Fruit fly (Drosophila melanogaster) whole organism, wandering third instar larva: ENCODE measurements around the gene Act88F.

ENCODE experiments used
- CG32264 ChIP-seq: fragments of 200-800 bp; sonication (Bioruptor generic); optimal IDR thresholded peaks from 2 replicates; lab custom pipeline; 2016; ENCODE audit warnings: missing biosample characterization, missing genetic modification characterization
- CG9705 ChIP-seq: fragments of 200-800 bp; sonication (Bioruptor generic); optimal IDR thresholded peaks from 2 replicates; lab custom pipeline; 2018; ENCODE audit warnings: missing biosample characterization, mild to moderate bottlenecking, missing genetic modification characterization
- CrebA ChIP-seq: fragments of 200-800 bp; sonication (Bioruptor generic); optimal IDR thresholded peaks from 2 replicates; lab custom pipeline; 2016; ENCODE audit warnings: missing biosample characterization, mild to moderate bottlenecking, missing genetic modification characterization, borderline replicate concordance
- Dfd ChIP-seq: fragments of >200 bp; optimal IDR thresholded peaks from 2 replicates; lab custom pipeline; 2017; ENCODE audit warnings: missing biosample characterization, missing genetic modification characterization
- Dif ChIP-seq: fragments of 200-275, 200-300 bp; sonication (Bioruptor generic); optimal IDR thresholded peaks from 2 replicates; lab custom pipeline; 2018; ENCODE audit warnings: missing biosample characterization, missing genetic modification characterization; ENCODE audit not compliant: partially characterized antibody
- HLH106 ChIP-seq: fragments of 200-800 bp; optimal IDR thresholded peaks from 3 replicates; lab custom pipeline; 2019; ENCODE audit warnings: missing biosample characterization, mild to moderate bottlenecking, missing genetic modification characterization, moderate library complexity
- Hr78 ChIP-seq: fragments of >200 bp; optimal IDR thresholded peaks from 2 replicates; lab custom pipeline; 2017; ENCODE audit warnings: missing biosample characterization, missing genetic modification characterization
- Hr83 ChIP-seq: fragments of 200-300 bp; sonication (Bioruptor generic); optimal IDR thresholded peaks from 2 replicates; lab custom pipeline; 2016; ENCODE audit warnings: missing biosample characterization, mild to moderate bottlenecking, missing genetic modification characterization, moderate library complexity; ENCODE audit not compliant: poor library complexity, severe bottlenecking
- Jra ChIP-seq: sonication (Bioruptor generic); optimal IDR thresholded peaks from 2 replicates; lab custom pipeline; 2016; ENCODE audit warnings: missing biosample characterization, missing genetic modification characterization
- Mio ChIP-seq: sonication (Bioruptor generic); optimal IDR thresholded peaks from 2 replicates; lab custom pipeline; 2016; ENCODE audit warnings: missing biosample characterization, missing genetic modification characterization
- Myc ChIP-seq: fragments of >200 bp; optimal IDR thresholded peaks from 2 replicates; lab custom pipeline; 2017
- N ChIP-seq: fragments of >200 bp; optimal IDR thresholded peaks from 2 replicates; lab custom pipeline; 2018; ENCODE audit warnings: missing biosample characterization, missing external identifiers, missing genetic modification characterization
- OdsH ChIP-seq: fragments of 200-800 bp; sonication (Bioruptor generic); optimal IDR thresholded peaks from 2 replicates; lab custom pipeline; 2016; ENCODE audit warnings: missing biosample characterization, mild to moderate bottlenecking, missing genetic modification characterization
- Rel ChIP-seq, 2 experiments: fragments of 200-800 bp; sonication (Bioruptor generic) in 1 of 2; optimal IDR thresholded peaks; 2 replicates in 1 of 2; 3 replicates in 1 of 2; lab custom pipeline; 2016 to 2019; ENCODE audit warnings: mild to moderate bottlenecking in 2 of 2, missing biosample characterization in 2 of 2, missing genetic modification characterization in 2 of 2, moderate library complexity in 1 of 2
- br ChIP-seq: fragments of 200-800 bp; sonication (Bioruptor generic); optimal IDR thresholded peaks from 2 replicates; lab custom pipeline; 2016; ENCODE audit warnings: missing biosample characterization, missing genetic modification characterization
- brk ChIP-seq: fragments of 200-800 bp; sonication (Bioruptor generic); optimal IDR thresholded peaks from 2 replicates; lab custom pipeline; 2016; ENCODE audit warnings: missing biosample characterization, mild to moderate bottlenecking, missing genetic modification characterization
- dl ChIP-seq, 2 experiments: fragments of 175-275, 200-275 bp in 1 of 2; fragments of 200-275 bp in 1 of 2; sonication (Bioruptor generic); optimal IDR thresholded peaks; lab custom pipeline; 2018; ENCODE audit warnings: mild to moderate bottlenecking in 2 of 2, missing biosample characterization in 2 of 2, missing genetic modification characterization in 2 of 2, moderate library complexity in 2 of 2; ENCODE audit not compliant: partially characterized antibody in 2 of 2, insufficient read depth in 1 of 2
- dmrt93B ChIP-seq: fragments of 200-800 bp; sonication (Bioruptor generic); optimal IDR thresholded peaks from 2 replicates; lab custom pipeline; 2018; ENCODE audit warnings: missing biosample characterization, mild to moderate bottlenecking, missing genetic modification characterization
- dsf ChIP-seq: sonication (Bioruptor generic); optimal IDR thresholded peaks from 2 replicates; lab custom pipeline; 2016; ENCODE audit warnings: missing biosample characterization, missing genetic modification characterization, borderline replicate concordance
- ey ChIP-seq: fragments of 200-800 bp; sonication (Bioruptor generic); optimal IDR thresholded peaks from 2 replicates; lab custom pipeline; 2016; ENCODE audit warnings: missing biosample characterization, missing genetic modification characterization
- foxo ChIP-seq, 2 experiments: fragments of 200-800 bp; sonication (Bioruptor generic); optimal IDR thresholded peaks; 2 replicates in 1 of 2; 3 replicates in 1 of 2; lab custom pipeline; 2016 to 2017; ENCODE audit warnings: missing biosample characterization in 2 of 2, missing genetic modification characterization in 2 of 2
- fru ChIP-seq: fragments of 200-800 bp; sonication (Bioruptor generic); optimal IDR thresholded peaks from 3 replicates; lab custom pipeline; 2016; ENCODE audit warnings: missing biosample characterization, mild to moderate bottlenecking, missing genetic modification characterization
- h ChIP-seq: fragments of 200-800 bp; sonication (Bioruptor generic); optimal IDR thresholded peaks from 3 replicates; lab custom pipeline; 2016; ENCODE audit warnings: missing biosample characterization, mild to moderate bottlenecking, missing genetic modification characterization
- jim ChIP-seq: fragments of 175-275, 200-325 bp; sonication (Bioruptor generic); optimal IDR thresholded peaks from 2 replicates; lab custom pipeline; 2016; ENCODE audit warnings: missing biosample characterization, mild to moderate bottlenecking, missing genetic modification characterization
- lola ChIP-seq: fragments of >200 bp; optimal IDR thresholded peaks from 2 replicates; lab custom pipeline; 2017; ENCODE audit warnings: missing biosample characterization, missing genetic modification characterization
- pan ChIP-seq: fragments of >200 bp; optimal IDR thresholded peaks from 2 replicates; lab custom pipeline; 2017
- psq ChIP-seq: fragments of 200-800 bp; sonication (Bioruptor generic); optimal IDR thresholded peaks from 3 replicates; lab custom pipeline; 2017; ENCODE audit warnings: missing biosample characterization, mild to moderate bottlenecking, missing genetic modification characterization, moderate library complexity
- rgr ChIP-seq: fragments of 200-800 bp; sonication (Bioruptor generic); optimal IDR thresholded peaks from 3 replicates; lab custom pipeline; 2016; ENCODE audit warnings: missing biosample characterization, mild to moderate bottlenecking, missing genetic modification characterization
- sv ChIP-seq: fragments of 200-800 bp; sonication (Bioruptor generic); optimal IDR thresholded peaks from 3 replicates; lab custom pipeline; 2016; ENCODE audit warnings: missing biosample characterization, missing genetic modification characterization
- usp ChIP-seq: fragments of >200 bp; optimal IDR thresholded peaks from 2 replicates; lab custom pipeline; 2017; ENCODE audit warnings: missing biosample characterization, missing genetic modification characterization
- woc ChIP-seq: sonication (Bioruptor generic); optimal IDR thresholded peaks from 2 replicates; lab custom pipeline; 2016; ENCODE audit warnings: missing biosample characterization, mild to moderate bottlenecking, missing genetic modification characterization

The Act88F gene

DNA sequence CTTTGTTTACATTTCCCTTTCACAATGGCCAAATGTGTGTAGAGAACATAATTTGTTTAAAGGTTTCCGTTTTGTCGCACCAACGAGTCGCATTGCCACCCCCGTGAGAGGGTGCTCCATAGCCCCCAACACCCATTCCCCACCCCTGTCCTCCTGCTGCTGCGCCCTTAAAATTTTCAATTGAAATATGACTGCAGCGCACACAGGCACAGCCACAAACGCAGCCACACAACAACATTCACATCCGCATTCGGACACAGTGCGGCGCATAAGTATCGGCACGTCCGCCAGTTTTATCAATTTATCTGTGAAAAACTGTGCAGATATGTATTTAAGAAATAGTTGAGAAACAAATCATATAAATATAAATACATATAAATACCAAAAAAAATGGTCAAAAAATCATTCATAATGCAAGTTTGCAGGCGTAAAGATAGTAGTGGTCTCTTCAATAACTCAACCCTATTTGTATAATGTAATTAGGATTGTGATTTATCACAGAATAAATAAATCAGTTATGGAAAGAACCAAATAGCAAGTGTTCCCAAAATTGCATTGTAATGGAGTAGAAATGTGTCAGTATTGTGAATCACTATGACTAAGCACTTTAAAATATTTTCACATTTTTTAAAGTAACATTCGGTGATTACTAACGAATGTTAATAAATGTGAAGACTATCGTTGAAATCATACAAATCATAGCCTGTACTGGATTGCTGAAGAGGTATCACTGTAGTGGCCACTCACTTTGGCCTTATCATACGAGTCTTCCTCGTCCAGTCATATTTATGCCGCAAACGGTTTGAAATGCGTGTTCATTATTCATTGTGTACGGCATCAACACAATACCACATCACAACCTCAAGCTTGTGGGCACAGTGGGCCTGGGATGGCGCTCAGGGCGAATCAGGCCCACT, 29.7 kb upstream of the Act88F start:
- TF ChIP-seq foxo (GFP tag; optimal IDR thresholded peaks at IDR 0.05; lab: Kevin White, UChicago) (peak in 1 of 2 experiments; percentile 40), HLH106 (tag; lab: Kevin White, UChicago) (peak; percentile 31), psq (GFP tag; lab: Kevin White, UChicago) (peak; percentile 24), Hr83 (GFP tag; lab: Kevin White, UChicago) (no peak)

dm6 chr3R:15410689-15411587, 28.8 kb upstream of the Act88F start:
- TF ChIP-seq brk (GFP tag; lab: Kevin White, UChicago) (no peak), Jra (GFP tag; lab: Kevin White, UChicago) (peak; percentile 30), foxo (GFP tag; optimal IDR thresholded peaks at IDR 0.05; lab: Kevin White, UChicago) (no peak), dsf (GFP tag; lab: Kevin White, UChicago) (no peak), h (no peak), Hr78 (GFP tag; lab: Kevin White, UChicago) (no peak), jim (no peak), HLH106 (tag; lab: Kevin White, UChicago) (no peak)

dm6 chr3R:15414936-15415601, 24.7 kb upstream of the Act88F start:
- TF ChIP-seq Dfd (peak; percentile 81), dl (GFP tag; optimal IDR thresholded peaks at IDR 0.05; lab: Kevin White, UChicago; ENCODE audit: insufficient read depth in 1 of 2, partially characterized antibody in 2 of 2) (no peak)

dm6 chr3R:15417761-15418754, 21.7 kb upstream of the Act88F start:
- TF ChIP-seq fru (GFP tag; lab: Kevin White, UChicago), result peak; percentile 49
- TF ChIP-seq dl (GFP tag; optimal IDR thresholded peaks at IDR 0.05; lab: Kevin White, UChicago; ENCODE audit: insufficient read depth in 1 of 2, partially characterized antibody in 2 of 2), result no peak
- TF ChIP-seq CrebA (GFP tag; lab: Kevin White, UChicago), result no peak
- TF ChIP-seq dmrt93B (GFP tag; lab: Kevin White, UChicago), result no peak
- TF ChIP-seq br (GFP tag; lab: Kevin White, UChicago), result no peak
- no peak for TF ChIP-seq woc
- peak; percentile 69 for TF ChIP-seq Dfd

DNA sequence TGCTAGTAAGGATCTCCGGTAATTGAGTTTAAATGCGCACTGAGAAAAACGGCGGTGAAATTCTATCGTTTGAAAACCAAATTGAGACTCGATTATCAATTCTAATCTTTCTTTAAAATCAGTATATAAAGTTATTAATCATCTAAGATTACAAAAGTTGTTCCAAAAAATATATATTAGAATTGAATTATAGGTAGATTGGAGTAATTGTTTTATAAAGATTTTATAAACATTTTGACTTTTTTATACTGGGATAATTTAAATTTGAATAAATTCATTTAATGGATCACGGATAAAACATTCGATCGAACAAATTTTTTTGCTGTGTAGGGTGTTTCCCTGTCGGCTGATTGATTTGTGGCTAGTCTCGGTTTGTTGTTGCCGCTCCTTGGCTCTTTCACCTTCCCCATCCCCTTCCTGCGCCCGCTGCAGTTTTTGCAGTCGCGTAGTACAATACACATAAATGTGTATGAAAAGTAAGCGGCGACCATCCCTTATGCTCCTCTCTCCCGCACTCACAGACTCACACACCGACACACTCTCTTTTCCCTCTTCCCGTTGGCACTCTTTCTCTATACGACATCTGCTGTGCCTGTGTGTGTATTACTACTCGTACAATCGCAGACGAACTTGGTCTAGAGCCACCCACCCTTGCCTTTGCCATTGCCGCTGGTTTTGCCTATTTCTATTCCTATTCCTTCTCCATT, 20.8 kb upstream of the Act88F start:
- TF ChIP-seq OdsH (GFP tag; lab: Kevin White, UChicago) (peak; percentile 42), HLH106 (tag; lab: Kevin White, UChicago) (peak; percentile 46), N (GFP tag; lab: Kevin White, UChicago) (no peak), Rel (GFP tag; optimal IDR thresholded peaks at IDR 0.05; lab: Kevin White, UChicago) (no peak), Rel (tag; optimal IDR thresholded peaks at IDR 0.05; lab: Kevin White, UChicago) (no peak), rgr (GFP tag; lab: Kevin White, UChicago) (peak; percentile 38), sv (GFP tag; lab: Kevin White, UChicago) (peak; percentile 49), Jra (GFP tag; lab: Kevin White, UChicago) (no peak), fru (GFP tag; lab: Kevin White, UChicago) (no peak), woc (peak; percentile 35), Dif (GFP tag; lab: Kevin White, UChicago) (peak; percentile 3), CG9705 (GFP tag; lab: Kevin White, UChicago) (no peak), CrebA (GFP tag; lab: Kevin White, UChicago) (no peak), Mio (GFP tag; lab: Kevin White, UChicago) (no peak), foxo (GFP tag; optimal IDR thresholded peaks at IDR 0.05; lab: Kevin White, UChicago) (peak in 1 of 2 experiments; percentile 57), dsf (GFP tag; lab: Kevin White, UChicago) (no peak), CG32264 (GFP tag; lab: Kevin White, UChicago) (no peak), Hr83 (GFP tag; lab: Kevin White, UChicago) (no peak), Myc (lab: Kevin White, UChicago) (no peak), ey (GFP tag; lab: Kevin White, UChicago) (peak; percentile 18), pan (lab: Kevin White, UChicago) (no peak), psq (GFP tag; lab: Kevin White, UChicago) (peak; percentile 23), lola (no peak), usp (no peak), Hr78 (GFP tag; lab: Kevin White, UChicago) (no peak)
